Fruit fly (Drosophila melanogaster): Measurements from ENCODE around the gene mthl2.

dm6 chr3L:5654955-5655750, 50.6 kb downstream of the mthl2 start:
- no peak for TF ChIP-seq Sox15 (GFP tag; optimal IDR thresholded peaks at IDR 0.05)
- no peak for TF ChIP-seq CG4318 (GFP tag; optimal IDR thresholded peaks at IDR 0.05)
- no peak for TF ChIP-seq CG3919 (GFP tag; optimal IDR thresholded peaks at IDR 0.05)
- TF ChIP-seq Lpt (GFP tag; optimal IDR thresholded peaks at IDR 0.05), result no peak
- TF ChIP-seq CG11902 (GFP tag; optimal IDR thresholded peaks at IDR 0.05), result no peak
- TF ChIP-seq CG6854 (GFP tag; optimal IDR thresholded peaks at IDR 0.05), result no peak
- TF ChIP-seq CG31627 (GFP tag; optimal IDR thresholded peaks at IDR 0.05), result no peak
- TF ChIP-seq Sox14 (GFP tag; optimal IDR thresholded peaks at IDR 0.05), result no peak
